Fruit fly (Drosophila melanogaster): ENCODE measurements around the gene knk.

The knk gene

dm6 chr3R:10084914-10085313 lies 40.5 kb downstream of the knk start:
- TF ChIP-seq pho (GFP tag; optimal IDR thresholded peaks at IDR 0.05) (peak; percentile 70), CG13424 (tag; optimal IDR thresholded peaks at IDR 0.05) (peak; percentile 14), her (GFP tag; optimal IDR thresholded peaks at IDR 0.05) (peak; percentile 7), slbo (GFP tag; IDR thresholded peaks at IDR 0.05) (peak; percentile 90), CG9817 (tag; optimal IDR thresholded peaks at IDR 0.05) (peak; percentile 53), CTCF (GFP tag; optimal IDR thresholded peaks at IDR 0.05) (no peak), row (GFP tag; IDR thresholded peaks at IDR 0.05) (peak; percentile 62), CG16815 (GFP tag; optimal IDR thresholded peaks at IDR 0.05) (peak; percentile 69), ERR (GFP tag; optimal IDR thresholded peaks at IDR 0.05) (peak; percentile 5), CG13287 (GFP tag; IDR thresholded peaks at IDR 0.05; ENCODE audit: partially characterized antibody) (no peak), Ets65A (GFP tag) (peak; percentile 97), hbn (GFP tag; IDR thresholded peaks at IDR 0.05; ENCODE audit: partially characterized antibody) (no peak), CG1792 (GFP tag; optimal IDR thresholded peaks at IDR 0.05) (no peak), ranshi (GFP tag; IDR thresholded peaks at IDR 0.05) (peak; percentile 67; the same call in 1 of the 2 replicates), crol (GFP tag; IDR thresholded peaks at IDR 0.05) (no peak), CG4404 (GFP tag; IDR thresholded peaks at IDR 0.05) (peak; percentile 62), CG3407 (GFP tag; optimal IDR thresholded peaks at IDR 0.05) (no peak), E2f1 (GFP tag; IDR thresholded peaks at IDR 0.05) (peak; percentile 41; the same call in 1 of the 2 replicates), Doc2 (GFP tag; IDR thresholded peaks at IDR 0.05) (no peak), maf-S (GFP tag; optimal IDR thresholded peaks at IDR 0.05) (no peak), sob (GFP tag; IDR thresholded peaks at IDR 0.05) (peak; percentile 53), C15 (GFP tag; IDR thresholded peaks at IDR 0.05) (0 out of 3 replicates have a peak, but pooled peaks have one; percentile 61), CG1602 (GFP tag; optimal IDR thresholded peaks at IDR 0.05) (no peak), Aef1 (GFP tag; IDR thresholded peaks at IDR 0.05) (peak; percentile 69), CoRest (tag; optimal IDR thresholded peaks at IDR 0.05) (peak; percentile 47), cwo (GFP tag; optimal IDR thresholded peaks at IDR 0.05) (peak; percentile 68), jing (GFP tag; optimal IDR thresholded peaks at IDR 0.05) (no peak), CG33213 (GFP tag; optimal IDR thresholded peaks at IDR 0.05) (no peak), Gug (GFP tag; IDR thresholded peaks at IDR 0.05) (peak; percentile 46; the same call in 2 of the 4 replicates), CG8478 (optimal IDR thresholded peaks at IDR 0.05) (no peak), YL-1 (GFP tag; optimal IDR thresholded peaks at IDR 0.05) (no peak), zfh2 (GFP tag; optimal IDR thresholded peaks at IDR 0.05) (peak; percentile 83), twi (tag; optimal IDR thresholded peaks at IDR 0.05) (no peak), CG6813 (GFP tag; optimal IDR thresholded peaks at IDR 0.05) (peak; percentile 21), grau (tag; optimal IDR thresholded peaks at IDR 0.05) (peak; percentile 66), CG14965 (GFP tag; optimal IDR thresholded peaks at IDR 0.05; ENCODE audit: borderline replicate concordance) (no peak), CG9876 (GFP tag; optimal IDR thresholded peaks at IDR 0.05) (peak; percentile 28), ttk (GFP tag; IDR thresholded peaks at IDR 0.05) (peak; percentile 52), CG13624 (GFP tag; optimal IDR thresholded peaks at IDR 0.05) (peak; percentile 61), CG12391 (tag; optimal IDR thresholded peaks at IDR 0.05) (peak; percentile 25), CG12071 (GFP tag; optimal IDR thresholded peaks at IDR 0.05) (peak; percentile 25), gro (GFP tag; optimal IDR thresholded peaks at IDR 0.05) (peak; percentile 58), CG30431 (GFP tag; optimal IDR thresholded peaks at IDR 0.05) (no peak), CG17912 (GFP tag; optimal IDR thresholded peaks at IDR 0.05) (no peak), CG6272 (GFP tag; IDR thresholded peaks at IDR 0.05) (0 out of 2 replicates have a peak, but pooled peaks have one; percentile 6), lola (GFP tag; optimal IDR thresholded peaks at IDR 0.05) (no peak), CG8290 (GFP tag; optimal IDR thresholded peaks at IDR 0.05) (no peak), CG8290 (tag; optimal IDR thresholded peaks at IDR 0.05) (peak in 1 of 2 experiments; percentile 70), disco-r (GFP tag; optimal IDR thresholded peaks at IDR 0.05) (no peak), MBD-R2 (GFP tag; IDR thresholded peaks at IDR 0.05) (peak; percentile 38; the same call in 1 of the 2 replicates), CG7928 (GFP tag; optimal IDR thresholded peaks at IDR 0.05) (peak; percentile 28), crp (GFP tag; optimal IDR thresholded peaks at IDR 0.05) (no peak), Meics (GFP tag; optimal IDR thresholded peaks at IDR 0.05) (peak; percentile 79)

Data from whole organism, embryonic.